Fruit fly (Drosophila melanogaster) whole organism, adult: Measurements from ENCODE around the gene Art9.

Source experiments
- CG11617 ChIP-seq: fragments of 200-800 bp; sonication (Bioruptor generic); optimal IDR thresholded peaks from 2 replicates; lab custom pipeline; 2017; ENCODE audit warnings: mild to moderate bottlenecking, missing biosample characterization, missing genetic modification reagents, missing genetic modification characterization
- CG12768 ChIP-seq: fragments of 200-800 bp; sonication (Bioruptor generic); optimal IDR thresholded peaks from 2 replicates; lab custom pipeline; 2017; ENCODE audit warnings: missing biosample characterization, missing genetic modification characterization, mild to moderate bottlenecking, moderate library complexity, missing genetic modification reagents
- CG14711 ChIP-seq: fragments of 200-800 bp; sonication (Bioruptor generic); optimal IDR thresholded peaks from 2 replicates; lab custom pipeline; 2018; ENCODE audit warnings: missing biosample characterization, mild to moderate bottlenecking, missing genetic modification characterization, moderate library complexity
- CG1620 ChIP-seq: fragments of 200-800 bp; sonication (Bioruptor generic); optimal IDR thresholded peaks from 2 replicates; lab custom pipeline; 2016; ENCODE audit warnings: missing biosample characterization, missing genetic modification characterization
- CG33017 ChIP-seq: fragments of 200-800 bp; sonication (Bioruptor generic); optimal IDR thresholded peaks from 2 replicates; lab custom pipeline; 2018; ENCODE audit warnings: missing biosample characterization, mild to moderate bottlenecking, missing genetic modification characterization, moderate library complexity
- CG5204 ChIP-seq: fragments of 200-800 bp; sonication (Bioruptor generic); optimal IDR thresholded peaks from 2 replicates; lab custom pipeline; 2016; ENCODE audit warnings: missing biosample characterization, missing genetic modification characterization
- CG7045 ChIP-seq: fragments of 200-800 bp; sonication (Bioruptor generic); optimal IDR thresholded peaks from 2 replicates; lab custom pipeline; 2017; ENCODE audit warnings: missing biosample characterization, mild to moderate bottlenecking, missing genetic modification characterization
- CG7101 ChIP-seq: fragments of 200-800 bp; sonication (Bioruptor generic); optimal IDR thresholded peaks from 2 replicates; lab custom pipeline; 2018; ENCODE audit warnings: missing biosample characterization, mild to moderate bottlenecking, missing genetic modification characterization, moderate library complexity
- Clk ChIP-seq: fragments of 200-800 bp; sonication (Bioruptor generic); optimal IDR thresholded peaks from 2 replicates; lab custom pipeline; 2017; ENCODE audit warnings: missing biosample characterization, missing genetic modification characterization
- Crg-1 ChIP-seq: fragments of 200-800 bp; sonication (Bioruptor generic); optimal IDR thresholded peaks from 2 replicates; lab custom pipeline; 2016; ENCODE audit warnings: missing biosample characterization, missing genetic modification characterization
- Hr96 ChIP-seq: fragments of 200-800 bp; sonication (Bioruptor generic); optimal IDR thresholded peaks from 2 replicates; lab custom pipeline; 2016; ENCODE audit warnings: missing biosample characterization, missing genetic modification characterization
- Mnt ChIP-seq: fragments of 200-800 bp; sonication (Bioruptor generic); optimal IDR thresholded peaks from 2 replicates; lab custom pipeline; 2016; ENCODE audit warnings: missing biosample characterization, mild to moderate bottlenecking, missing genetic modification characterization
- bab1 ChIP-seq: fragments of 200-800 bp; sonication (Bioruptor generic); optimal IDR thresholded peaks from 3 replicates; lab custom pipeline; 2019; ENCODE audit warnings: missing biosample characterization, mild to moderate bottlenecking, missing genetic modification characterization, moderate library complexity
- cic ChIP-seq: fragments of 200-800 bp; sonication (Bioruptor generic); optimal IDR thresholded peaks from 2 replicates; lab custom pipeline; 2017; ENCODE audit warnings: missing biosample characterization, mild to moderate bottlenecking, missing genetic modification characterization, moderate library complexity
- cnc ChIP-seq, 2 experiments: fragments of >200 bp; optimal IDR thresholded peaks; 2 replicates each; lab custom pipeline; 2017
- kay ChIP-seq: fragments of 200-800 bp; sonication (Bioruptor generic); peaks from one replicate; lab custom pipeline; 2016; ENCODE audit warnings: missing biosample characterization, missing genetic modification characterization, borderline replicate concordance
- ovo ChIP-seq: fragments of 200-800 bp; sonication (Bioruptor generic); optimal IDR thresholded peaks from 2 replicates; lab custom pipeline; 2016; ENCODE audit warnings: missing biosample characterization, missing genetic modification characterization
- pad ChIP-seq: fragments of 200-800 bp; sonication (Bioruptor generic); optimal IDR thresholded peaks from 3 replicates; lab custom pipeline; 2017; ENCODE audit warnings: missing biosample characterization, missing genetic modification characterization, mild to moderate bottlenecking, moderate library complexity, missing genetic modification reagents
- tj ChIP-seq: fragments of 200-800 bp; sonication (Bioruptor generic); optimal IDR thresholded peaks from 3 replicates; lab custom pipeline; 2017; ENCODE audit warnings: missing biosample characterization, mild to moderate bottlenecking, missing genetic modification characterization, moderate library complexity
- toe ChIP-seq: fragments of 200-800 bp; sonication (Bioruptor generic); optimal IDR thresholded peaks from 2 replicates; lab custom pipeline; 2016; ENCODE audit warnings: missing biosample characterization, missing genetic modification characterization

Art9 gene

DNA sequence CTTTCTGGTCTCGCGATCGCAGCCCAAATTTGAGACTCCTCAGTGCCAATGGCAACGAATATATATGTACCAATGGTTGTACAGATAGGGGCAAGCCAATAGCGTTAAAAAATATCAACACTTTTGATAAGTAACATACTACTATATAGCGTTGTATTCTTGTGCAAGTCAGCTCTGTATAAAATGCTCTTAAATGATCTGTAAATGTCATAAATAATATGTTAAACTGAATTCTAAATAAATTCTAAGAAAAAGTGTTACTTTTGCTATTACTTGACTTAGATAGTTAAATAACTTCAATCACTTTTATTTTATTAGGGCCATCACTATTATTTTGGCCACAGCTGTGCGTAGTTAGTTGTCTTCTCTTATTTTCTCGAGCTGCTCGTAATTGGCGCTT lies 8.6 kb downstream of the Art9 start:
- TF ChIP-seq toe (GFP tag; lab: Kevin White, UChicago) (no peak), Crg-1 (GFP tag; lab: Kevin White, UChicago) (no peak), cnc (optimal IDR thresholded peaks at IDR 0.05; lab: Kevin White, UChicago) (no peak), CG12768 (GFP tag; lab: Kevin White, UChicago) (no peak)

DNA sequence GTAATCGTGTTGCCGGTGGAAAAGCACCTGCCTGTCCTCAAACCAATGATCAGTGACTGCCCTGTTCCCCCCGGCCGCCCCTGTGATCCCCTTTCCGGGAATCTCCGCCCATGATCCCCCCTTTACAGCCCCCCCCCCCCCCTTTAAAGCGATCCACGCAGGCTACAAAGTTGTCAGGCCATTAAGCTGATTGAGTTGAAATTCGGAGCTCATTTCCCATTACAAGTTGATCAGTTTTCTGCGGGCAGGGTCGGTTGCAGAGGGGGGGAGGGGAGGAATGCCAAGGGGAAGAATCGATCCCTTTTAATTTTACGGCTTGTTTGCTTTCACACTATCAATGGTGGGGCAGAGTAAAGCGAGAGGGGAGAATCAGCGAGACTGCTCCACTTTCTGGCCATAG lies 9.3 kb downstream of the Art9 start:
- TF ChIP-seq cnc (optimal IDR thresholded peaks at IDR 0.05; lab: Kevin White, UChicago) (no peak), bab1 (GFP tag; lab: Kevin White, UChicago) (no peak), toe (GFP tag; lab: Kevin White, UChicago) (no peak), cic (no peak), ovo (GFP tag; lab: Kevin White, UChicago) (no peak), pad (GFP tag; lab: Kevin White, UChicago) (no peak), Crg-1 (GFP tag; lab: Kevin White, UChicago) (no peak), CG7045 (GFP tag; lab: Kevin White, UChicago) (no peak), Clk (no peak), CG1620 (GFP tag; lab: Kevin White, UChicago) (no peak), CG5204 (GFP tag; lab: Kevin White, UChicago) (no peak), Hr96 (GFP tag; lab: Kevin White, UChicago) (no peak), CG7101 (tag; lab: Kevin White, UChicago) (no peak), CG11617 (no peak), kay (GFP tag; lab: Kevin White, UChicago) (no peak), CG33017 (tag; lab: Kevin White, UChicago) (no peak), tj (GFP tag; lab: Kevin White, UChicago) (no peak)

DNA sequence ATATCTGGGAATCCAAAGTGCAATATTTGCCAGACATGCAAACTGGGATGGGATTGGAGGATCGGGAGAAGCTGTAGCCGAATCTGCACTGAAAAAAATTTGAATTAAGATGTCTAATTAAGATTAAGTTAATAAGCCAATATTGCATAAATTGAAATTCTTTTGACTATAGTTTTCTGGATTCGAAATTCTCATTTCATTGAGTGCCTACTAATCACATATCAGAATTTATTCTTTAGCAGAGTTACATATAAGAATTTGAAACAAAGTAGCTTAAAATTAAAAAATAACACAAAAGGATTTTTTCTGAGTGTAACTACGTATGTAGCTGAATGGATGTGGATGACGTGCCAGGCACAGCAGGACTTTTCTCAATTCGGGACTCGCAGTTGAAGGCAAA lies 11.4 kb downstream of the Art9 start:
- TF ChIP-seq cnc (optimal IDR thresholded peaks at IDR 0.05; lab: Kevin White, UChicago) = no peak
- TF ChIP-seq Hr96 (GFP tag; lab: Kevin White, UChicago) = no peak
- TF ChIP-seq Mnt (GFP tag; lab: Kevin White, UChicago) = no peak
- TF ChIP-seq CG5204 (GFP tag; lab: Kevin White, UChicago) = no peak
- no peak for TF ChIP-seq CG7101 (tag; lab: Kevin White, UChicago)
- no peak for TF ChIP-seq Crg-1 (GFP tag; lab: Kevin White, UChicago)
- TF ChIP-seq CG12768 (GFP tag; lab: Kevin White, UChicago) = no peak
- TF ChIP-seq kay (GFP tag; lab: Kevin White, UChicago) = no peak
- TF ChIP-seq ovo (GFP tag; lab: Kevin White, UChicago) = no peak
- no peak for TF ChIP-seq pad (GFP tag; lab: Kevin White, UChicago)
- TF ChIP-seq cic = no peak

DNA sequence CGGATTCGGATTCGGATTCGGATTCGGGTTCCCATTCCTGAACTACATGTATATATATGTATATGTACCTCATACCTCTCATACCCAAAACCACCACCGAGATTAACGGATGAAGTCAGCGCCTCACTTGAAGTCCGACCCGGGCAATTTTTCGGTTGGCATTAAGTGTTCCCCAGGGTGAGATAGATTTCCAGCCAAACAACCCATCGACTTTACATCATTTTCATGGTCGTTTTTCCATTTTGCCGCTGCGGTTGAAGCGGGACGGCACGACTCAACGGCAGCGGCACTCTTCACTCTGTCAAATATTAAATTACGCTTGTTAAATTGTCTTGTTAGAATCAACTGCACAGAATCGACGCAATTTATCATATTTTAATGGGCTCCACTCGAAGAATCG lies 13.0 kb downstream of the Art9 start:
- TF ChIP-seq pad (GFP tag; lab: Kevin White, UChicago) = no peak

DNA sequence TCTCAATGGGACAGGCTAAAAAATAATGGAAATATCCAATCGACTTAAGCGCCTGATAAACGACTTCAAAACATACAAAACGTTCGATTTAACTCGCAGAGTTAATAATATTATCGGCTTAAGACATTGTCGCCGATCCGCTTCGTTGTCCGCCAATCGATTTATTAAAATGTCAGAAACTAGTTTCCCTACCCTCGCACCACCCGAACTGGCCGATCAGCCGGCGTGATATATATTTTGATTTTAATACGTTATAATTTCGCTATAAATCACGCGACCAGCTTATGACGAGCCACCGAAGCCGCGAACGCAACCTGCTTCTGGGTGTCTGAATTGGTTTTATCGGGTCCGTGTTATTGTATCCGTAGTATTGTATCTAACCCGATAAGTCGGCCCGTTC lies 15.7 kb downstream of the Art9 start:
- TF ChIP-seq ovo (GFP tag; lab: Kevin White, UChicago) (no peak), Hr96 (GFP tag; lab: Kevin White, UChicago) (no peak), CG7101 (tag; lab: Kevin White, UChicago) (no peak), Mnt (GFP tag; lab: Kevin White, UChicago) (no peak), Clk (no peak), CG5204 (GFP tag; lab: Kevin White, UChicago) (no peak), CG33017 (tag; lab: Kevin White, UChicago) (no peak), Crg-1 (GFP tag; lab: Kevin White, UChicago) (no peak), tj (GFP tag; lab: Kevin White, UChicago) (no peak), kay (GFP tag; lab: Kevin White, UChicago) (no peak), cic (no peak), CG14711 (tag; lab: Kevin White, UChicago) (no peak), bab1 (GFP tag; lab: Kevin White, UChicago) (no peak), cnc (optimal IDR thresholded peaks at IDR 0.05; lab: Kevin White, UChicago) (no peak), CG12768 (GFP tag; lab: Kevin White, UChicago) (no peak)

DNA sequence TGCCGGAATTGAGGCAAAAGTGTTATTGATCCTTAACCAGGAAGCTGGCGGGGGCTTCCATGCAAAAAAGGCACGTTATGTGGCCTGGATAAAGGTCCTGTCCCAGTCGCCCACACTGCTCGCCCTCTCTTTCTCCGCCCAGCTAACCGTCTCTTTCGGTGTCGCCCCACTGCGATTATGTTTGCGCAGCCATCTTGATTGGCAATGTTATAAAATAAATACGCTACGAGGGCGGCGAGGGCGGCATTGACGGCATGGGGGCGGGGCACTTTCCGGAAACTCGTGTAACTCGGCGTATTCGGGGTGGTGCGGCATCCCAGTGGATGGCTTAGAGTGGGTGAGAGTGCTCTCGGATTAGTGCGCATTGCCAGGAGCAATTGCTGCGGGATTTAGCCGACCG lies 19.6 kb downstream of the Art9 start:
- no peak for TF ChIP-seq ovo (GFP tag; lab: Kevin White, UChicago)
- TF ChIP-seq CG14711 (tag; lab: Kevin White, UChicago) = no peak
- TF ChIP-seq cnc (optimal IDR thresholded peaks at IDR 0.05; lab: Kevin White, UChicago) = no peak
- no peak for TF ChIP-seq CG7045 (GFP tag; lab: Kevin White, UChicago)

DNA sequence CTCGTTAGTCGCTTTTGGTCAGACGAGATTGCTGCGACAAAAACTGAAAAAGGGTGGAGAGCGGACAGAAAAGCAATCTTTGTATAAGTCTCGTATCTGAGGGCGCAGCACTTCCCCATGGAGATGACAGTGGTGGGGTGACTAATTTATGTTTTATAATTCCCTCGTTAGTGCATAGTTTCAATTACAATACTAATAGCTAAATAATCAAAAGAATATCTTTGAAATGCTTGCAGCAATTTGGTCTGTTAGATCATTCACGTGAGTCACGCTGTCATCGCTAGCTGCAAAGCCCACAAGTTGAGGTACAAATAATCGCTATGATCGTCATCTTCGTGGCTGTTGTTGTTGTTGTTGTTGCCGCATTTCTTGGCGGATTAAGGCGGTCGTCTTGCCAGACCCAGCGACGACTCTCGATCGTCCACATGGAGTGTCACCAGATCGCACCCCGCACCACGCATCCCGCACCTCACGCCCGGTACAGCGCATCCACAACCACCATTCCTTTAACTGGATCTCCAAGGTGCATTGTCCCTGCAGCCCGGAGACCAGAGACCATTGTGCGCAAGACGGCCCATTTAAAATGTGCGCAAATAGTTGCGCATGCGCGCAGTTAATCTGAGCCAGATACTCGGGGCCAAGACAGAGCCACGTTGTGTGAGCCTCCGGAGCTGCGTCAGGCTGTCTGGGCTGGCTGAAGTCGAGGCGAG lies 21.3 kb downstream of the Art9 start:
- no peak for TF ChIP-seq CG7101 (tag; lab: Kevin White, UChicago)
- TF ChIP-seq kay (GFP tag; lab: Kevin White, UChicago) = no peak
- no peak for TF ChIP-seq bab1 (GFP tag; lab: Kevin White, UChicago)
- no peak for TF ChIP-seq Crg-1 (GFP tag; lab: Kevin White, UChicago)
- no peak for TF ChIP-seq CG11617
- TF ChIP-seq toe (GFP tag; lab: Kevin White, UChicago) = no peak
- no peak for TF ChIP-seq cic
- TF ChIP-seq Hr96 (GFP tag; lab: Kevin White, UChicago) = no peak
- TF ChIP-seq CG12768 (GFP tag; lab: Kevin White, UChicago) = no peak
- no peak for TF ChIP-seq ovo (GFP tag; lab: Kevin White, UChicago)
- TF ChIP-seq CG1620 (GFP tag; lab: Kevin White, UChicago) = no peak
- TF ChIP-seq tj (GFP tag; lab: Kevin White, UChicago) = no peak
- no peak for TF ChIP-seq Mnt (GFP tag; lab: Kevin White, UChicago)
- TF ChIP-seq pad (GFP tag; lab: Kevin White, UChicago) = no peak
